Worm (Caenorhabditis elegans) whole organism, early embryonic: ENCODE results near the gene cut-3.

Source experiments
- F13C5.2 ChIP-seq: sonication (generic microtip); optimal IDR thresholded peaks from 2 replicates; lab custom pipeline; 2017; ENCODE audit warnings: mild to moderate bottlenecking, missing genetic modification characterization, inconsistent platforms, missing compliant biosample characterization
- aly-1 ChIP-seq: sonication (generic microtip); optimal IDR thresholded peaks from 2 replicates; lab custom pipeline; 2016; ENCODE audit warnings: missing genetic modification characterization, missing compliant biosample characterization
- ama-1 ChIP-seq: fragments of 150-350 bp; optimal IDR thresholded peaks from 2 replicates; lab custom pipeline; 2014
- flt-1 ChIP-seq: fragments of 200-800 bp; sonication (Bioruptor generic); IDR thresholded peaks from 2 replicates; pipeline ENCODE4 v1.3.6; 2022; ENCODE audit warnings: missing genetic modification characterization, missing compliant biosample characterization
- hmbx-1 ChIP-seq: sonication (generic microtip); optimal IDR thresholded peaks from 2 replicates; lab custom pipeline; 2016; ENCODE audit warnings: mild to moderate bottlenecking, missing genetic modification characterization, missing compliant biosample characterization
- hmg-4 ChIP-seq: fragments of 200-800 bp; sonication (Bioruptor generic); optimal IDR thresholded peaks from 2 replicates; lab custom pipeline; 2018; ENCODE audit warnings: mild to moderate bottlenecking, missing genetic modification characterization, missing compliant biosample characterization
- hnd-1 ChIP-seq: sonication (generic microtip); optimal IDR thresholded peaks from 2 replicates; lab custom pipeline; 2016; ENCODE audit warnings: missing genetic modification characterization, missing compliant biosample characterization
- pes-1 ChIP-seq: fragments of 200-800 bp; sonication (Bioruptor generic); IDR thresholded peaks from 2 replicates; pipeline ENCODE4 v1.3.6; 2022; ENCODE audit warnings: missing genetic modification reagents, missing genetic modification characterization, missing compliant biosample characterization
- scrt-1 ChIP-seq: fragments of 200-800 bp; sonication (Bioruptor generic); IDR thresholded peaks from 2 replicates; pipeline ENCODE4 v1.3.6; 2022; ENCODE audit warnings: missing genetic modification characterization, missing compliant biosample characterization
- sea-1 ChIP-seq: fragments of 200-800 bp; sonication (Bioruptor generic); conservative IDR thresholded peaks from 2 replicates; pipeline ENCODE4 v1.3.6; 2022; ENCODE audit warnings: missing genetic modification characterization, missing compliant biosample characterization

- TF ChIP-seq hmg-4 (GFP tag; lab: Kevin White, UChicago) (no peak), hmbx-1 (no peak), scrt-1 (GFP tag; lab: Robert Waterston, UW) (no peak), ama-1 (lab: Kevin White, UChicago) (no peak), sea-1 (GFP tag; lab: Robert Waterston, UW) (no peak), aly-1 (tag; lab: Kevin White, UChicago) (no peak), pes-1 (GFP tag; lab: Robert Waterston, UW) (no peak), hnd-1 (tag; lab: Kevin White, UChicago) (no peak), flt-1 (GFP tag; lab: Robert Waterston, UW) (no peak), F13C5.2 (tag; lab: Kevin White, UChicago) (no peak)
Measured at ce11 chrII:8419015-8419414, 27.6 kb downstream of the cut-3 start.
